Worm (Caenorhabditis elegans): Measurements from ENCODE around the gene lea-1.

ce11 chrV:9962394-9962793, 49.3 kb upstream of the lea-1 start, which contains the start of gene madf-4:
- TF ChIP-seq F49E8.2 (tag; optimal IDR thresholded peaks at IDR 0.05; ENCODE audit: borderline replicate concordance) = no peak
- no peak for TF ChIP-seq lim-7 (GFP tag; IDR thresholded peaks at IDR 0.05)
- TF ChIP-seq zfp-2 (tag; optimal IDR thresholded peaks at IDR 0.05) = no peak
- TF ChIP-seq R02D3.7 (tag; optimal IDR thresholded peaks at IDR 0.05) = no peak
- TF ChIP-seq egl-27 (tag; optimal IDR thresholded peaks at IDR 0.05) = no peak
- TF ChIP-seq unc-62 (GFP tag; optimal IDR thresholded peaks at IDR 0.05 in 1 of 2) = no peak
- no peak for TF ChIP-seq unc-62 (tag; optimal IDR thresholded peaks at IDR 0.05)
- TF ChIP-seq Y5F2A.4 (GFP tag; optimal IDR thresholded peaks at IDR 0.05) = no peak
- no peak for TF ChIP-seq dmd-9 (GFP tag; IDR thresholded peaks at IDR 0.05)
- no peak for TF ChIP-seq lin-13 (GFP tag; optimal IDR thresholded peaks at IDR 0.05)
- TF ChIP-seq ztf-11 (tag; optimal IDR thresholded peaks at IDR 0.05) = no peak

Data from whole organism, L4 larva.